Fruit fly (Drosophila melanogaster): ENCODE results near the gene CG45081.

Gene CG45081

DNA sequence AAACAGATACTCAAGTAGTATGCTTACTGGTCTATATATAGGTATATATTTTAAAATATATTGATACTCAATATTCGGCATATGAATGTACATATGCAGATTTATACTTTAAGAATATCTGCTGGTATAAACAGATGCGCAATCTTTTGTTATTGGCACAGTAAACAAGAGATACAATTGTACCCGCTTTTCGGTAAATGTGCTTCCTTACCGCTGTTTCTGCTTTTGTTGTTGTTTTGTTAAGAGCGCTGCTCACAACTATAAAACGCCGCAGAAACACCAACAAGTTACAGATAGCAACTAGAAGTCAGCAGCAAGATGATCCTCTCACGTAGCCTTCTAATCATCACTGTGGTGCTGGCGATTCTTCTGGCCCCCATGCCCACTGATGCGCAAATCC, at the start of gene CG45081:
TSS of gene CG45081 (plus strand) at position 301 of the 400 bp plus-strand sequence.
- TF ChIP-seq insv (optimal IDR thresholded peaks at IDR 0.05): no peak
- TF ChIP-seq psq (optimal IDR thresholded peaks at IDR 0.05): no peak
- no peak for TF ChIP-seq ttk (optimal IDR thresholded peaks at IDR 0.05)
- TF ChIP-seq h (optimal IDR thresholded peaks at IDR 0.05): no peak
- no peak for TF ChIP-seq Sin3A (optimal IDR thresholded peaks at IDR 0.05)

DNA sequence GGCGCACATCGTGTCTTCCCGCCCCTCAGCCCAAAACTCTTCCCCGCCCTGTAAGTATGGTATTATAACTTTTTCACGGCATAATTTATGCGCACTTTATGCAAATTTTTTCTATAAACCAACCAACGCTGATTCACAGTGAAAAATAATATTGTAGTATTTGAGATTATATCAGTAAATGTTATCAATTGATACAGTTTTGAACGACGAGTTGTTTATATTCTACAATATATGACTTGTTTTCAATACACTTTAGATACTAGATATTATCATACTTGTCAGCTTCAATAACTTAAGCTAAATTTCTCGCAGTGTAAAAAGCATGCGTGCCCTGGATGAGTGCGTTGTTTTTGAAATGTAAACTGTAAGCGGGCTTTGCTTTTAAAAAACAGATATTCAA, 49.5 kb upstream of the CG45081 start:
- TF ChIP-seq psq (optimal IDR thresholded peaks at IDR 0.05): no peak
- no peak for TF ChIP-seq Myc (optimal IDR thresholded peaks at IDR 0.05)
- TF ChIP-seq h (optimal IDR thresholded peaks at IDR 0.05): no peak
- no peak for TF ChIP-seq ttk (optimal IDR thresholded peaks at IDR 0.05)
- no peak for TF ChIP-seq insv (optimal IDR thresholded peaks at IDR 0.05)
- TF ChIP-seq Sin3A (optimal IDR thresholded peaks at IDR 0.05): no peak

DNA sequence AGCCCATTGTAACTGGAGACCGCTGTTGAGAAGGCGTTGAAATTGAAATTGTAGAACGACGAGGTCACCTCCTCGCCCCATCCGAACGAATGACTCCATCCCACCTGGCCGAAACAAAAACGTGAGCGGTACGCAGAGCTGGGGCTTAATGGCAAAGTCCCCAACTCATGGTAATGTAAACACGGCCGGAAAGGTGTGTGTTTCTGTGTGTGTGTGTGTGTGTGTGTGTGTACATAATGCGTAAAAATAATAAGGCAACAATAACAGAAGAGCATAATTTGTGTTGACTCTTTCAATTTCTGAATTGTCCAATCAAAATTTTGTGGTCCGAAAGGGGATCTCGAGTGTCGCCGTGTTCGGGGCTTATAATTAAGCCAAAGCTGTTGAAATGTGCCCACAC, 44.4 kb upstream of the CG45081 start:
- no peak for TF ChIP-seq psq (optimal IDR thresholded peaks at IDR 0.05)
- TF ChIP-seq ttk (optimal IDR thresholded peaks at IDR 0.05): no peak
- TF ChIP-seq insv (optimal IDR thresholded peaks at IDR 0.05): no peak
- no peak for TF ChIP-seq Myc (optimal IDR thresholded peaks at IDR 0.05)
- no peak for TF ChIP-seq h (optimal IDR thresholded peaks at IDR 0.05)
- no peak for TF ChIP-seq Sin3A (optimal IDR thresholded peaks at IDR 0.05)

DNA sequence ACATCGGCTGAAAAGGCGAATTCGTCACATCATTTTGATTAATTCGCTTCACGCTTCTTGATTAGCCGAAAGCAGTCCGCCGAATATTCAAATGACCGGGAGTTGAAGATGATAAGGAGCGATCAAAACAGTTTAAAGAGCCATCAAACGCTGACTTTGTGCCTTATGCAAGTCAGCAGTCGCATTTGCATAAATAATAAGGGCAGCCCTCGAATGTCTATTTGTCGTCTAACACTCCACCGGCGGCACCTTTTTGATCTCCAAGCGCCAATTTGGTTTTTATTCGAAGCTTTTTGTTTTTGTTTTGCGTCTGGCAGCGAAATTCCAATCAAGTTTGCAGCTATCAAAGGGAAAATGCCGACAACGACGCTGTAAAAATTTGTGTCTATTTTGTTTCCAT, 40.2 kb upstream of the CG45081 start:
- TF ChIP-seq ttk (optimal IDR thresholded peaks at IDR 0.05): no peak
- TF ChIP-seq h (optimal IDR thresholded peaks at IDR 0.05): no peak
- no peak for TF ChIP-seq Myc (optimal IDR thresholded peaks at IDR 0.05)
- TF ChIP-seq psq (optimal IDR thresholded peaks at IDR 0.05): no peak
- TF ChIP-seq insv (optimal IDR thresholded peaks at IDR 0.05): no peak
- no peak for TF ChIP-seq Sin3A (optimal IDR thresholded peaks at IDR 0.05)

DNA sequence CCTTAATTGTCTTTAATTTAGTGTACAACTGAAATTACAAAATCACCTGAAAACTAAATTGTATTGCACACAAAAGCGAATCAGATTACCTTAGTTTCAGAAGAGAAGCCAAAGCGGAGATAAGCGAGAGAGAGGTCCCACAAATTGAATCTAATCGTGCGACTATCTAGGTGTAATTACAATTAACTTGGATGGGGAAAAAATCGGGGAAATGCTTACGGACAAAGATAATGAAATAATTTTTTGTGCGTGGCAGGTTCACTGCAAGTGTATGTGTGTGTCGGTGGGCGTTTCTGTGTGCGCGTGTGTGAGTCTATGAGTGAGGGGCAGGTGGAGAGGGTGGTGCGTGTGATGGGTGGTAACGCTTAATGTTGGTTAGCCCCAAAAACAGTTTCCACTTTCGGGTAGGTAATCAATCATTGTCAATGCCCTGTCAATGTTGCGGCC, 37.5 kb upstream of the CG45081 start:
- TF ChIP-seq psq (optimal IDR thresholded peaks at IDR 0.05) (no peak), insv (optimal IDR thresholded peaks at IDR 0.05) (no peak), ttk (optimal IDR thresholded peaks at IDR 0.05) (no peak), Myc (optimal IDR thresholded peaks at IDR 0.05) (no peak), h (optimal IDR thresholded peaks at IDR 0.05) (no peak), Sin3A (optimal IDR thresholded peaks at IDR 0.05) (no peak)

DNA sequence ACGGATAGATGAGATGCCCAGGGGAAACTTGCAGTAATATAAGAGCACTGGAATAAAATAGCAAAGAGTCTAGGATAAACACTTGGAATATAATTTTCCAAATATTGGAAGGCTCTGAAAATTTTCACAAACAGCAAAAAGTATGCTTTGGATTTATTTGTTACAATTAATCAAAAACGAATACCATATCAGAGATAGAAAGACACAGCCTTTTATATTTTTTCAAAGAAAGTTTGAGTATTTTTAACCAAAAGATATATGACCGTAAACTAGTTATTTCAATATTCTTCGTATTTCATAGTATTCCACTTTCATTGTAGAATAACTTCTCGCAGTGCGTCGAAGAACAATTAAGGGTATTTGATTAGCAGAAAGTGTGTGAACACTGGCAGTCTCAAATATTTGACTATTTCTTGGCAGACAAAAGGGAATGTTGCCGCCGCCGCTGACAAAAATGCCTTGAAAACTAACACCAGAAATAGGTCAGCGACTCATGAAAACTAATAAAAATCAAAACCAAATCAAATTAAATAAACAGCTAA, 36.9 kb upstream of the CG45081 start:
- TF ChIP-seq psq (optimal IDR thresholded peaks at IDR 0.05) (no peak), ttk (optimal IDR thresholded peaks at IDR 0.05) (no peak), insv (optimal IDR thresholded peaks at IDR 0.05) (no peak), Sin3A (optimal IDR thresholded peaks at IDR 0.05) (no peak), h (optimal IDR thresholded peaks at IDR 0.05) (no peak), Myc (optimal IDR thresholded peaks at IDR 0.05) (no peak)

DNA sequence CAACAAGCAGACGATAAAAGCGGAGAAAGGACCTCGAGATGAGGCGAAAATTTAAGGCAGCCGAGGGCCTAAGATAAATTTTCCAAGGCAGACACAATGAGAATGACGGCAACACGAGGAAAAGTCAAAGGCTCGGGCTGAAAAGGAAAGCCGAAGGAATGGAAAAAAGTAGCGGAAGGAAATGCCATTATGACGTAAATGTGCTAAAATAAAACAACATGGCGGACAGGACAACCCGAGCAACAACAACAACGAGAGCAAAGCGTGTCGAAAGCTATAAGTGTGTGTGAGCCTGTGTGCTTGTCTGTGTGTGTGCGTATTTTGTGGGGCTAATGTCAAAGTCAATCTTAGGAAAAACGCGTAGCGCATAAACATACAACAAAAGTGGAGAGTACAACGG, 36.4 kb upstream of the CG45081 start:
- no peak for TF ChIP-seq psq (optimal IDR thresholded peaks at IDR 0.05)
- TF ChIP-seq Sin3A (optimal IDR thresholded peaks at IDR 0.05): no peak
- TF ChIP-seq h (optimal IDR thresholded peaks at IDR 0.05): no peak
- TF ChIP-seq Myc (optimal IDR thresholded peaks at IDR 0.05): no peak
- TF ChIP-seq insv (optimal IDR thresholded peaks at IDR 0.05): no peak
- TF ChIP-seq ttk (optimal IDR thresholded peaks at IDR 0.05): no peak

DNA sequence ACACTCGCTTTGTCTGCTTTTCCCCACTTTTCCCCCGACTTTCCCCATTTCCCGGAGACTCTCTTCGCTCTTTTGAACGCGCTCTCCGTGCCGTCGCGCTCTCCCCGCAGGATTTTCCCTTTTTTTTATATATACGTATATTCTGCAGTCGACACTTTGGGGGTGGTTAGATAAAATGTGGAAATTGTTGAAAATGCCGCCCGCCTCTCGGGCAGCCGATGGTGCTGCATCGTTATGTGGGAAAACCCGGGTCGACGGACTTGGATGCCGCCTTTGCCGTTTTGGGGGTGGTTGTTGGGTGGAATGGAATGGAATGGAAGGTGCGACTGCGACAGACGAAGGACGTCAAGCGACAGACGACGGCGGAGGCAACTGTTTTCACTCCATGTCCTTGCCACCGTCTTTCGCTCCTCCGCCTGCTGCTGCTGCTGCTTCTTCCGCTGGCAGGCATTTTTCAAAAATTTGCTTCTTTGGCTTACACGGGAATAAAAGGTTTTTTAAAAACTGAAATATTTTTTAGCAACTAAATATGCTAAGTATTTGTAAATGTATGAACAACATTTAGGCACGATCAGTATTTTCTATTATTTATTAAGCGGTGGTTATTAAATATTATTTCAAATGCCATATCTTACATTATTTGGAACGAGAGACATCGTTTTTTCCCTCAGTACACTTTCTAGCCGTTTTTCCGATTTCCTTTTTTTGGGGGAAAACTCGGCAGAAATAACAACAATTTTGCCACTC, 34.9 kb upstream of the CG45081 start:
- TF ChIP-seq h (optimal IDR thresholded peaks at IDR 0.05): no peak

DNA sequence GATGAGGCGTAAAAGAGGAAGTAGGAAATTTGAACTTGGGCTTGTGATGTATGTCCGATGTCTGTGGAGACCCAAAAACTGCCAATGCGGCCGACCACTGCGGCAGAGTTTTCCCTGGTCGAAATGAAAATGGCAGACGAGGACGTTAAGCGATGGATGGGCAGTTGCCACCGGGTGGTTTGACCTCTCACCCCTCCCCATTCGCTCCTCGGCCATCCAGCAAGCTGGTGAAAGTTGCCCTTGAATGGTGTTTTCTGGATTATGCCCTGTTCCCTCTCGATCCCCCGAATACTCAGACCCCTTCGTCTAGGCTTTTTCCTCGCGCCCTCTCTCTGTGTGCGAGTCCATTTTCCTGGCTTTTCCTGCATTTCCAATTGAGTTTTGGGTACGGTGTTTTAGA, 34.3 kb upstream of the CG45081 start:
- TF ChIP-seq Sin3A (optimal IDR thresholded peaks at IDR 0.05) (no peak), ttk (optimal IDR thresholded peaks at IDR 0.05) (no peak), psq (optimal IDR thresholded peaks at IDR 0.05) (no peak), insv (optimal IDR thresholded peaks at IDR 0.05) (no peak), Myc (optimal IDR thresholded peaks at IDR 0.05) (no peak), h (optimal IDR thresholded peaks at IDR 0.05) (no peak)

DNA sequence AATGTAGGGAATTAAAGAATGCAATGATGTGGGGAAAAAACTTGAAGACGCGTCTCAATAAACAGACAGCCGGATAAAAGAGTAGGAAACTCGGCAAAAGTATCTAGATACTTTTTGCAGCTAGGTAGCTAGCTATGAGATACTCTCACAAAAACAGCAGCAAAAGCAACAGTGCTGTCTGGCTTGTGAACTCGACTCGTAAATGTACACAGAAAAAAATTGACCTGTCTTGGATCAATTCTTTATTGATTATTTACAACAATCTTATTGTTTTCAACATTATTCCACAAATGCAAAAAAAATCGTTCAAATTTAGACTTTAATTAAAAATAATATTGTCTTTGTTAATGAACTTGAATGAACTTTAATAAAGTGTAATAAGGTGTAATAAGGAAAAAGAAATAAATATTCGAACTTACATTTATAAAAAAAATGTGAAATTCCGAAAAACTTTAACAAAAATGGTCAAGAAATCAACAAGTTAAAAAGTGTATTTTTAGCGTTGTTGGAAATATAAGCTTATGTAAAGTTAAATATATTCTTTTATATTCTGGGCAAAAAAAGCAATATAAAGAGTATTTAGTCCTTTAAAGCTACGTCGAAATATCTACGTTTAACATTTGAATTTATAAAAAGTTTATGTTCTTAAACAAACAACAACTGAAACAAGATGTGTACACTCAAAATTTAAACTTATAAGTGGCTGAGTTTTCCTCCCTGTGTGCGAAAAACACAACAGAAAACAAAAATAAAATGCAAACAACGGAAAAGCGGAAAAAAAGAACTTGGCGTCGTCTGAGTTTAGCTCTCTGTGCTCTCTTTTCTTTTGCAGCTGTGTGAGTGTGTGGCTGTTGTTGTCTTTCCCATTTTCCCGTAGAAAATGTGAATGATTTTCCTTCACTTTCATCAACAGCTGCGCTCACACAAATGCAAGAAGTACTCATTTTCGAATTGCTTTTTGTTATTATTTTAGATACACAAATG, 31.8 kb upstream of the CG45081 start:
- TF ChIP-seq insv (optimal IDR thresholded peaks at IDR 0.05) (no peak), ttk (optimal IDR thresholded peaks at IDR 0.05) (no peak), h (optimal IDR thresholded peaks at IDR 0.05) (no peak), Myc (optimal IDR thresholded peaks at IDR 0.05) (no peak), Sin3A (optimal IDR thresholded peaks at IDR 0.05) (no peak), psq (optimal IDR thresholded peaks at IDR 0.05) (no peak)

DNA sequence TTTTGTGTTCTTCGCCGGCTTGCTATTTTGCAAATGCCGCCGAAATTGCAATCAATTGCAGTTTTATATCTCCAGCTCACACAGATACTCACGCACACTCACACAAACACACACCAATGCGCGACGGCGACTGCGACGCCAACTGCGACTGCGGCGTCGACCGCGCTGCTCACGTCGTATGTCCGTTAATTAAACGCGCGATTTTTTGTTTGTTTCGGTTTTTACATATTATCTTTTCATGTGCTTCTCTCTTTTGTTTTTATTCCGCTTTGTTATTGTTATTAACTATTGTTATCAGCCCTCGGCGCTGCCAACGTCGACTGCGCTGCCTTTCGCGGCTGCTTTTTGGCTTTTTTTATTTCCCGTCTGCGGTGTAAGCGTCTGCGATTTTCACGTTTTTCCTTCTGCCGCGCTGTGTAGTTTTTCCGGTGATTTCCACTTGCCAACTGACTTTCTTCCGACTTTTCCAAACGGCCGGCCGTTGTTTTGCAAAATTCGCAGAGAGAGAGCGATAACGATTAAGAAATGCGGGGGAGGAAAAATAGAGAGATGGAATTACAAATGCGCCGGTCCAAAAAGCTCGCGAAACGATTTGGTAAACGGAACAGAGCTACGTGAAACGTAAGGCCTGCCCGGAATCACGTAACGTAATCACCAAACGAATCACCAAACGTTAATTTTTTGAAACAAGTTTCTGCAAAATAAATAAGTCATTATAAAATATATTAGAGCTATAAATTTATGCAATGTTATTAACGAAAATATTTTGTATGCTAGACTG, 30.7 kb upstream of the CG45081 start, which contains the start of gene fz2:
TSS of gene fz2 (minus strand) at position 452 of the 781 bp plus-strand sequence.
- TF ChIP-seq h (optimal IDR thresholded peaks at IDR 0.05): no peak
- no peak for TF ChIP-seq insv (optimal IDR thresholded peaks at IDR 0.05)
- no peak for TF ChIP-seq psq (optimal IDR thresholded peaks at IDR 0.05)
- TF ChIP-seq ttk (optimal IDR thresholded peaks at IDR 0.05): no peak
- TF ChIP-seq Sin3A (optimal IDR thresholded peaks at IDR 0.05): no peak
- no peak for TF ChIP-seq Myc (optimal IDR thresholded peaks at IDR 0.05)

Data from Kc167 (cell line).